Fruit fly (Drosophila melanogaster) whole organism, pupa: ENCODE data around the gene CG7707.

ENCODE experiments used
- CG34367 ChIP-seq: fragments of 200-800 bp; sonication (Bioruptor generic); optimal IDR thresholded peaks from 2 replicates; lab custom pipeline; 2018; ENCODE audit warnings: missing biosample characterization, mild to moderate bottlenecking, missing genetic modification characterization
- CG8301 ChIP-seq: fragments of 200-800 bp; sonication (Bioruptor generic); optimal IDR thresholded peaks from 2 replicates; lab custom pipeline; 2018; ENCODE audit warnings: missing biosample characterization, mild to moderate bottlenecking, missing genetic modification characterization
- EcR ChIP-seq: fragments of 200-800 bp; sonication (Bioruptor generic); optimal IDR thresholded peaks from 3 replicates; lab custom pipeline; 2019; ENCODE audit warnings: missing biosample characterization, missing genetic modification characterization, mild to moderate bottlenecking, moderate library complexity, missing genetic modification reagents
- Snoo ChIP-seq: fragments of 200-800 bp; sonication (Bioruptor generic); optimal IDR thresholded peaks from 3 replicates; lab custom pipeline; 2017; ENCODE audit warnings: missing biosample characterization, mild to moderate bottlenecking, missing genetic modification characterization, inconsistent platforms

dm6 chr3L:17253887-17254581, 10.8 kb downstream of the CG7707 start, which contains the start of gene CG6497:
- TF ChIP-seq EcR (GFP tag; lab: Kevin White, UChicago) (no peak), CG8301 (tag; lab: Kevin White, UChicago) (no peak), CG34367 (tag; lab: Kevin White, UChicago) (no peak), Snoo (no peak)
